Fruit fly (Drosophila melanogaster) whole organism, prepupa: ENCODE measurements around the gene Hsp26.

ENCODE experiments used
- CG3032 ChIP-seq: fragments of 200-800 bp; optimal IDR thresholded peaks from 2 replicates; lab custom pipeline; 2019; ENCODE audit warnings: missing biosample characterization, mild to moderate bottlenecking, missing genetic modification characterization, moderate library complexity
- CG8632 ChIP-seq: fragments of 200-800 bp; sonication (Bioruptor generic); optimal IDR thresholded peaks from 3 replicates; lab custom pipeline; 2016; ENCODE audit warnings: missing biosample characterization, missing genetic modification characterization
- dac ChIP-seq: fragments of 200-800 bp; sonication (Bioruptor generic); optimal IDR thresholded peaks from 2 replicates; lab custom pipeline; 2017; ENCODE audit warnings: missing biosample characterization, mild to moderate bottlenecking, missing genetic modification characterization
- fd59A ChIP-seq: fragments of 200-800 bp; sonication (Bioruptor generic); optimal IDR thresholded peaks from 2 replicates; lab custom pipeline; 2017; ENCODE audit warnings: missing biosample characterization, mild to moderate bottlenecking, missing genetic modification characterization, missing genetic modification reagents
- salr ChIP-seq, 2 experiments: fragments of 200-800 bp; sonication (Bioruptor generic); optimal IDR thresholded peaks; 3 replicates each; lab custom pipeline; 2016 to 2018; ENCODE audit warnings: missing biosample characterization in 2 of 2, missing genetic modification characterization in 2 of 2, mild to moderate bottlenecking in 1 of 2
- spab ChIP-seq: fragments of 200-800 bp; sonication (Bioruptor generic); optimal IDR thresholded peaks from 2 replicates; lab custom pipeline; 2017; ENCODE audit warnings: missing biosample characterization, mild to moderate bottlenecking, missing genetic modification characterization, missing genetic modification reagents

dm6 chr3L:9396038-9396437, 18.8 kb upstream of the Hsp26 start:
- TF ChIP-seq spab (GFP tag; lab: Kevin White, UChicago) (no peak), salr (GFP tag; optimal IDR thresholded peaks at IDR 0.05; lab: Kevin White, UChicago) (no peak), CG3032 (no peak), fd59A (GFP tag; lab: Kevin White, UChicago) (no peak), dac (no peak), CG8632 (GFP tag; lab: Kevin White, UChicago) (no peak)
